Worm (Caenorhabditis elegans) whole organism, L4 larva: ENCODE measurements around the gene nlp-16.
A peak's percentile ranks its signal among the peaks of the same experiment; 100 is the strongest.

Experiments
- F10B5.3 ChIP-seq: sonication (generic microtip); optimal IDR thresholded peaks from 2 replicates; lab custom pipeline; 2016; ENCODE audit warnings: mild to moderate bottlenecking, missing genetic modification characterization, missing compliant biosample characterization
- T20F7.1 ChIP-seq: fragments of 200-800 bp; sonication (Bioruptor generic); optimal IDR thresholded peaks from 2 replicates; lab custom pipeline; 2018; ENCODE audit warnings: mild to moderate bottlenecking, missing genetic modification characterization, missing compliant biosample characterization
- aha-1 ChIP-seq: fragments of 150-350 bp; peaks from one replicate; lab custom pipeline; 2014; ENCODE audit warnings: missing biosample characterization, missing genetic modification characterization
- ceh-44 ChIP-seq: fragments of 200-800 bp; sonication (Bioruptor generic); IDR thresholded peaks from 2 replicates; pipeline ENCODE4 v1.3.6; 2022; ENCODE audit warnings: missing genetic modification reagents, missing genetic modification characterization, missing compliant biosample characterization
- ceh-62 ChIP-seq: sonication (generic microtip); optimal IDR thresholded peaks from 2 replicates; lab custom pipeline; 2017; ENCODE audit warnings: missing biosample characterization, missing genetic modification characterization
- ctbp-1 ChIP-seq: fragments of 200-800 bp; sonication (Bioruptor generic); IDR thresholded peaks from 2 replicates; pipeline ENCODE4 v1.3.6; 2022; ENCODE audit warnings: missing genetic modification reagents, missing genetic modification characterization, missing compliant biosample characterization
- duxl-1 ChIP-seq: sonication (generic microtip); optimal IDR thresholded peaks from 2 replicates; lab custom pipeline; 2016; ENCODE audit warnings: mild to moderate bottlenecking, missing genetic modification characterization, moderate library complexity, missing compliant biosample characterization; ENCODE audit not compliant: poor library complexity
- dve-1 ChIP-seq: sonication (generic microtip); optimal IDR thresholded peaks from 2 replicates; lab custom pipeline; 2017; ENCODE audit warnings: antibody characterized with exemption, mild to moderate bottlenecking, missing genetic modification characterization, missing compliant biosample characterization; ENCODE audit not compliant: insufficient read depth
- hif-1 ChIP-seq, 2 experiments: sonication (generic microtip); optimal IDR thresholded peaks; 2 replicates each; lab custom pipeline; 2016 to 2017; ENCODE audit warnings: missing compliant biosample characterization in 2 of 2, missing genetic modification characterization in 2 of 2, missing genetic modification reagents in 2 of 2, missing genotype in 2 of 2, mild to moderate bottlenecking in 1 of 2
- hlh-30 ChIP-seq: sonication (generic microtip); optimal IDR thresholded peaks from 2 replicates; lab custom pipeline; 2017; ENCODE audit warnings: antibody characterized with exemption, mild to moderate bottlenecking, missing genetic modification characterization, missing compliant biosample characterization; ENCODE audit not compliant: insufficient read depth
- lin-13 ChIP-seq: fragments of 150-350 bp; optimal IDR thresholded peaks from 2 replicates; lab custom pipeline; 2014; ENCODE audit warnings: missing biosample characterization, missing genetic modification reagents, missing genetic modification characterization
- lsy-2 ChIP-seq, 2 experiments: fragments of 150-350 bp in 1 of 2; sonication (generic microtip) in 1 of 2; optimal IDR thresholded peaks; 2 replicates each; lab custom pipeline; 2014 to 2017; ENCODE audit warnings: missing biosample characterization in 2 of 2, missing genetic modification characterization in 2 of 2
- mep-1 ChIP-seq: fragments of 150-350 bp; sonication (generic microtip); optimal IDR thresholded peaks from 3 replicates; lab custom pipeline; 2014; ENCODE audit warnings: missing biosample characterization, missing genetic modification characterization
- nhr-42 ChIP-seq: fragments of 200-800 bp; sonication (Bioruptor generic); IDR thresholded peaks from 2 replicates; pipeline ENCODE4 v1.3.6; 2022; ENCODE audit warnings: missing genetic modification characterization, missing compliant biosample characterization
- nhr-48 ChIP-seq: sonication (generic microtip); optimal IDR thresholded peaks from 2 replicates; lab custom pipeline; 2016; ENCODE audit warnings: mild to moderate bottlenecking, missing genetic modification characterization, missing compliant biosample characterization
- nhr-76 ChIP-seq: fragments of 150-350 bp; optimal IDR thresholded peaks from 2 replicates; lab custom pipeline; 2014; ENCODE audit warnings: missing biosample characterization, missing genetic modification characterization
- nhr-77 ChIP-seq: fragments of 150-350 bp; optimal IDR thresholded peaks from 2 replicates; lab custom pipeline; 2014; ENCODE audit warnings: missing biosample characterization, missing genetic modification characterization
- pha-4 ChIP-seq, 2 experiments: fragments of 150-350 bp in 1 of 2; fragments of 200-800 bp in 1 of 2; sonication (Bioruptor generic) in 1 of 2; IDR thresholded peaks in 1 of 2; optimal IDR thresholded peaks in 1 of 2; 2 replicates each; pipeline versions ENCODE4 v1.3.6 to Lab custom; 2014 to 2022; ENCODE audit warnings: missing genetic modification characterization in 2 of 2, missing genetic modification reagents in 2 of 2, missing biosample characterization in 1 of 2, missing compliant biosample characterization in 1 of 2
- rbr-2 ChIP-seq: sonication (generic microtip); optimal IDR thresholded peaks from 2 replicates; lab custom pipeline; 2016; ENCODE audit warnings: missing genotype, missing genetic modification characterization, missing compliant biosample characterization
- snpc-1.2 ChIP-seq: fragments of 200-800 bp; sonication (Bioruptor generic); IDR thresholded peaks from 2 replicates; pipeline ENCODE4 v1.3.6; 2022; ENCODE audit warnings: missing genetic modification reagents, missing genetic modification characterization, missing compliant biosample characterization
- snpc-4 ChIP-seq: fragments of 150-350 bp; optimal IDR thresholded peaks from 2 replicates; lab custom pipeline; 2014; ENCODE audit warnings: missing biosample characterization, missing genetic modification characterization
- spr-1 ChIP-seq: sonication (generic microtip); optimal IDR thresholded peaks from 2 replicates; lab custom pipeline; 2016; ENCODE audit warnings: mild to moderate bottlenecking, missing genetic modification characterization, missing compliant biosample characterization
- tra-1 ChIP-seq: fragments of 200-800 bp; sonication (Bioruptor generic); IDR thresholded peaks from 2 replicates; pipeline ENCODE4 v1.3.6; 2022; ENCODE audit warnings: missing genetic modification reagents, missing genetic modification characterization, missing compliant biosample characterization
- unc-130 ChIP-seq: sonication (generic microtip); optimal IDR thresholded peaks from 2 replicates; lab custom pipeline; 2016; ENCODE audit warnings: missing genetic modification reagents, missing genetic modification characterization, missing compliant biosample characterization
- unc-62 ChIP-seq, 3 experiments: fragments of 150-350 bp in 1 of 3; sonication (generic microtip); optimal IDR thresholded peaks in 2 of 3; peaks in 1 of 3; 1 replicate in 1 of 3; 2 replicates in 2 of 3; lab custom pipeline; 2014 to 2017; ENCODE audit warnings: missing biosample characterization in 3 of 3, missing genetic modification characterization in 3 of 3, missing genetic modification reagents in 3 of 3, missing genotype in 1 of 3
- ztf-7 ChIP-seq: fragments of 150-350 bp; optimal IDR thresholded peaks from 2 replicates; lab custom pipeline; 2014; ENCODE audit warnings: missing biosample characterization, missing genetic modification characterization

The nlp-16 gene

ce11 chrIV:6206294-6206776 is 53.3 kb downstream of the nlp-16 start, which contains the start of gene C49A9.10 (continued):
- TF ChIP-seq tra-1 (peak; percentile 73; the same call in 1 of the 2 replicates), snpc-1.2 (GFP tag; lab: Robert Waterston, UW) (peak; percentile 95), pha-4 (GFP tag; IDR thresholded peaks at IDR 0.05; lab: Robert Waterston, UW) (0 out of 2 replicates have a peak, but pooled peaks have one; percentile 43), pha-4 (tag; optimal IDR thresholded peaks at IDR 0.05; lab: Kevin White, UChicago) (peak; percentile 36), unc-130 (peak; percentile 89), snpc-4 (tag; lab: Kevin White, UChicago) (no peak), spr-1 (tag; lab: Kevin White, UChicago) (peak; percentile 38), lin-13 (GFP tag; lab: Kevin White, UChicago) (peak; percentile 36), ctbp-1 (GFP tag; lab: Robert Waterston, UW) (0 out of 2 replicates have a peak, but pooled peaks have one; percentile 28), duxl-1 (peak; percentile 69), nhr-76 (no peak), nhr-42 (GFP tag; lab: Robert Waterston, UW) (no peak), lsy-2 (tag; optimal IDR thresholded peaks at IDR 0.05; lab: Kevin White, UChicago) (peak in 1 of 2 experiments; percentile 89), ceh-62 (tag; lab: Kevin White, UChicago) (no peak), hif-1 (tag; optimal IDR thresholded peaks at IDR 0.05; lab: Kevin White, UChicago) (peak in 1 of 2 experiments; percentile 92), aha-1 (tag; lab: Kevin White, UChicago) (peak; percentile 52), dve-1 (tag; lab: Kevin White, UChicago) (peak; percentile 73), nhr-48 (tag; lab: Kevin White, UChicago) (peak; percentile 52), T20F7.1 (peak; percentile 70), rbr-2 (tag; lab: Kevin White, UChicago) (peak; percentile 70), ceh-44 (GFP tag; lab: Robert Waterston, UW) (peak; percentile 52; the same call in 1 of the 2 replicates), unc-62 (GFP tag; optimal IDR thresholded peaks at IDR 0.05 in 1 of 2; lab: Kevin White, UChicago) (peak in 1 of 2 experiments; percentile 13), unc-62 (tag; optimal IDR thresholded peaks at IDR 0.05; lab: Kevin White, UChicago) (no peak), mep-1 (tag; lab: Kevin White, UChicago) (peak; percentile 76), hlh-30 (tag; lab: Kevin White, UChicago) (peak; percentile 77), F10B5.3 (tag; lab: Kevin White, UChicago) (peak; percentile 59), nhr-77 (tag; lab: Kevin White, UChicago) (peak; percentile 59), ztf-7 (tag; lab: Kevin White, UChicago) (peak; percentile 55)
